Fruit fly (Drosophila melanogaster) whole organism, adult: ENCODE results near the gene CalpC.

ENCODE experiments used
- CG11617 ChIP-seq: fragments of 200-800 bp; sonication (Bioruptor generic); optimal IDR thresholded peaks from 2 replicates; lab custom pipeline; 2017; ENCODE audit warnings: mild to moderate bottlenecking, missing biosample characterization, missing genetic modification reagents, missing genetic modification characterization
- CG12768 ChIP-seq: fragments of 200-800 bp; sonication (Bioruptor generic); optimal IDR thresholded peaks from 2 replicates; lab custom pipeline; 2017; ENCODE audit warnings: missing biosample characterization, missing genetic modification characterization, mild to moderate bottlenecking, moderate library complexity, missing genetic modification reagents
- CG14711 ChIP-seq: fragments of 200-800 bp; sonication (Bioruptor generic); optimal IDR thresholded peaks from 2 replicates; lab custom pipeline; 2018; ENCODE audit warnings: missing biosample characterization, mild to moderate bottlenecking, missing genetic modification characterization, moderate library complexity
- CG1620 ChIP-seq: fragments of 200-800 bp; sonication (Bioruptor generic); optimal IDR thresholded peaks from 2 replicates; lab custom pipeline; 2016; ENCODE audit warnings: missing biosample characterization, missing genetic modification characterization
- CG33017 ChIP-seq: fragments of 200-800 bp; sonication (Bioruptor generic); optimal IDR thresholded peaks from 2 replicates; lab custom pipeline; 2018; ENCODE audit warnings: missing biosample characterization, mild to moderate bottlenecking, missing genetic modification characterization, moderate library complexity
- CG5204 ChIP-seq: fragments of 200-800 bp; sonication (Bioruptor generic); optimal IDR thresholded peaks from 2 replicates; lab custom pipeline; 2016; ENCODE audit warnings: missing biosample characterization, missing genetic modification characterization
- CG7045 ChIP-seq: fragments of 200-800 bp; sonication (Bioruptor generic); optimal IDR thresholded peaks from 2 replicates; lab custom pipeline; 2017; ENCODE audit warnings: missing biosample characterization, mild to moderate bottlenecking, missing genetic modification characterization
- CG7101 ChIP-seq: fragments of 200-800 bp; sonication (Bioruptor generic); optimal IDR thresholded peaks from 2 replicates; lab custom pipeline; 2018; ENCODE audit warnings: missing biosample characterization, mild to moderate bottlenecking, missing genetic modification characterization, moderate library complexity
- Clk ChIP-seq: fragments of 200-800 bp; sonication (Bioruptor generic); optimal IDR thresholded peaks from 2 replicates; lab custom pipeline; 2017; ENCODE audit warnings: missing biosample characterization, missing genetic modification characterization
- Crg-1 ChIP-seq: fragments of 200-800 bp; sonication (Bioruptor generic); optimal IDR thresholded peaks from 2 replicates; lab custom pipeline; 2016; ENCODE audit warnings: missing biosample characterization, missing genetic modification characterization
- Hr96 ChIP-seq: fragments of 200-800 bp; sonication (Bioruptor generic); optimal IDR thresholded peaks from 2 replicates; lab custom pipeline; 2016; ENCODE audit warnings: missing biosample characterization, missing genetic modification characterization
- Mnt ChIP-seq: fragments of 200-800 bp; sonication (Bioruptor generic); optimal IDR thresholded peaks from 2 replicates; lab custom pipeline; 2016; ENCODE audit warnings: missing biosample characterization, mild to moderate bottlenecking, missing genetic modification characterization
- bab1 ChIP-seq: fragments of 200-800 bp; sonication (Bioruptor generic); optimal IDR thresholded peaks from 3 replicates; lab custom pipeline; 2019; ENCODE audit warnings: missing biosample characterization, mild to moderate bottlenecking, missing genetic modification characterization, moderate library complexity
- cic ChIP-seq: fragments of 200-800 bp; sonication (Bioruptor generic); optimal IDR thresholded peaks from 2 replicates; lab custom pipeline; 2017; ENCODE audit warnings: missing biosample characterization, mild to moderate bottlenecking, missing genetic modification characterization, moderate library complexity
- cnc ChIP-seq, 2 experiments: fragments of >200 bp; optimal IDR thresholded peaks; 2 replicates each; lab custom pipeline; 2017
- kay ChIP-seq: fragments of 200-800 bp; sonication (Bioruptor generic); peaks from one replicate; lab custom pipeline; 2016; ENCODE audit warnings: missing biosample characterization, missing genetic modification characterization, borderline replicate concordance
- ovo ChIP-seq: fragments of 200-800 bp; sonication (Bioruptor generic); optimal IDR thresholded peaks from 2 replicates; lab custom pipeline; 2016; ENCODE audit warnings: missing biosample characterization, missing genetic modification characterization
- pad ChIP-seq: fragments of 200-800 bp; sonication (Bioruptor generic); optimal IDR thresholded peaks from 3 replicates; lab custom pipeline; 2017; ENCODE audit warnings: missing biosample characterization, missing genetic modification characterization, mild to moderate bottlenecking, moderate library complexity, missing genetic modification reagents
- tj ChIP-seq: fragments of 200-800 bp; sonication (Bioruptor generic); optimal IDR thresholded peaks from 3 replicates; lab custom pipeline; 2017; ENCODE audit warnings: missing biosample characterization, mild to moderate bottlenecking, missing genetic modification characterization, moderate library complexity
- toe ChIP-seq: fragments of 200-800 bp; sonication (Bioruptor generic); optimal IDR thresholded peaks from 2 replicates; lab custom pipeline; 2016; ENCODE audit warnings: missing biosample characterization, missing genetic modification characterization

CalpC gene

DNA sequence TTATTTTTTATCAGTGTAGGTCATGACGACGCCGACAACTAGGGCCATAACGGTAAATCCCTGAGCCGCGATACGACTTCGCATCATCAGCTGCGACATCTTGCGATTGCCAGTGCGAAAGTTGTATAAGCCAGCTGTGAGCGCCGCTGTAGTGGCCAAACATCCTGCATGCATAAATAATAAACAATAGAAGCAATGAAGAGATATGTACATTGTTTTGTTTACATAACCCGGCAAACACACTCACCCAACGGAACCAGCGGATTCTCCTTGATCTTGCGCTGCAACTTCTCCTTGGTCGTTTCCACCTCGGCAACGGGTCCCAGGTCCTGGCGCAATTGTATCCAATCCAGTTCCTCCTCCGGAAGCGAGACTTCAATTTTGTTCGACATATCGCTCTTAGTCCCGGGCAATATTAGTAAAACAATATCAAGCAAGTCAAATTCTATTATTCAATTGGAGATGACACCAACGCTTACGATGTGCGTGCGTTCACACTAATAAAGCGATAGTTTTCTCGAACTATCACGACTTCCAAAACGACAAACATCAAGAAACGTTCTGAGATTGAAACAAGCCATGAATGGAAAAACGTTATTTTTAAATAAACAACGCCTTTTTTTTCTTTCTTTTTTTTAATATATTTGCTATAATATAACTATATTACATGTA, 6.1 kb downstream of the CalpC start:
- no peak for TF ChIP-seq Clk (GFP tag; lab: Kevin White, UChicago)
- TF ChIP-seq tj (GFP tag; lab: Kevin White, UChicago): no peak
- peak; percentile 11 for TF ChIP-seq pad (GFP tag; lab: Kevin White, UChicago)
- no peak for TF ChIP-seq CG7101 (tag; lab: Kevin White, UChicago)
- TF ChIP-seq CG7045 (GFP tag; lab: Kevin White, UChicago): no peak
- no peak for TF ChIP-seq toe
- TF ChIP-seq bab1 (GFP tag; lab: Kevin White, UChicago): peak; percentile 6
- TF ChIP-seq CG12768 (GFP tag; lab: Kevin White, UChicago): no peak
- peak; percentile 54 for TF ChIP-seq ovo (GFP tag; lab: Kevin White, UChicago)
- no peak for TF ChIP-seq CG5204 (GFP tag; lab: Kevin White, UChicago)
- no peak for TF ChIP-seq Hr96 (GFP tag; lab: Kevin White, UChicago)
- TF ChIP-seq kay (GFP tag; lab: Kevin White, UChicago): no peak
- no peak for TF ChIP-seq Crg-1
- TF ChIP-seq Mnt (GFP tag; lab: Kevin White, UChicago): peak; percentile 21
- no peak for TF ChIP-seq CG14711 (tag; lab: Kevin White, UChicago)
- TF ChIP-seq cic: no peak
- no peak for TF ChIP-seq CG1620
- no peak for TF ChIP-seq cnc (optimal IDR thresholded peaks at IDR 0.05; lab: Kevin White, UChicago)
- TF ChIP-seq CG33017 (tag; lab: Kevin White, UChicago): no peak
- peak; percentile 28 for TF ChIP-seq CG11617

dm6 chrX:16332615-16333288, 7.2 kb downstream of the CalpC start:
- TF ChIP-seq ovo (GFP tag; lab: Kevin White, UChicago) (peak; percentile 95), pad (GFP tag; lab: Kevin White, UChicago) (peak; percentile 91), CG5204 (GFP tag; lab: Kevin White, UChicago) (peak; percentile 94), Mnt (GFP tag; lab: Kevin White, UChicago) (peak; percentile 88), CG7045 (GFP tag; lab: Kevin White, UChicago) (peak; percentile 95), Clk (GFP tag; lab: Kevin White, UChicago) (peak; percentile 84), toe (peak; percentile 83), CG11617 (peak; percentile 98), CG12768 (GFP tag; lab: Kevin White, UChicago) (peak; percentile 95), CG7101 (tag; lab: Kevin White, UChicago) (peak; percentile 98), cic (peak; percentile 83), Hr96 (GFP tag; lab: Kevin White, UChicago) (no peak), Crg-1 (peak; percentile 92), tj (GFP tag; lab: Kevin White, UChicago) (peak; percentile 85), bab1 (GFP tag; lab: Kevin White, UChicago) (peak; percentile 95), CG14711 (tag; lab: Kevin White, UChicago) (peak; percentile 94), cnc (optimal IDR thresholded peaks at IDR 0.05; lab: Kevin White, UChicago) (no peak), CG33017 (tag; lab: Kevin White, UChicago) (peak; percentile 95), kay (GFP tag; lab: Kevin White, UChicago) (peak; percentile 80), CG1620 (peak; percentile 82)

- peak; percentile 38 for TF ChIP-seq CG12768 (GFP tag; lab: Kevin White, UChicago)
- peak; percentile 96 for TF ChIP-seq cic
- no peak for TF ChIP-seq Crg-1
- TF ChIP-seq Hr96 (GFP tag; lab: Kevin White, UChicago): peak; percentile 20
- no peak for TF ChIP-seq toe
- TF ChIP-seq CG11617: no peak
- TF ChIP-seq CG7045 (GFP tag; lab: Kevin White, UChicago): no peak
- TF ChIP-seq CG5204 (GFP tag; lab: Kevin White, UChicago): no peak
- peak; percentile 16 for TF ChIP-seq CG1620
- TF ChIP-seq Clk (GFP tag; lab: Kevin White, UChicago): no peak
- no peak for TF ChIP-seq cnc (optimal IDR thresholded peaks at IDR 0.05; lab: Kevin White, UChicago)
- no peak for TF ChIP-seq CG33017 (tag; lab: Kevin White, UChicago)
- peak; percentile 93 for TF ChIP-seq Mnt (GFP tag; lab: Kevin White, UChicago)
- peak; percentile 24 for TF ChIP-seq bab1 (GFP tag; lab: Kevin White, UChicago)
- TF ChIP-seq ovo (GFP tag; lab: Kevin White, UChicago): peak; percentile 13
- peak; percentile 22 for TF ChIP-seq CG14711 (tag; lab: Kevin White, UChicago)
- TF ChIP-seq tj (GFP tag; lab: Kevin White, UChicago): no peak
- TF ChIP-seq kay (GFP tag; lab: Kevin White, UChicago): peak; percentile 6
- TF ChIP-seq CG7101 (tag; lab: Kevin White, UChicago): peak; percentile 1
- TF ChIP-seq pad (GFP tag; lab: Kevin White, UChicago): no peak
Measured at dm6 chrX:16333434-16334141, 8.0 kb downstream of the CalpC start, which contains the start of the genes CG9921 and Dsp1. TSS of gene CG9921 (minus strand) at chrX:16333600. TSS of gene Dsp1 (plus strand) at chrX:16333612.

- TF ChIP-seq tj (GFP tag; lab: Kevin White, UChicago) (no peak), CG7045 (GFP tag; lab: Kevin White, UChicago) (no peak), Hr96 (GFP tag; lab: Kevin White, UChicago) (no peak), CG1620 (no peak), CG12768 (GFP tag; lab: Kevin White, UChicago) (no peak), kay (GFP tag; lab: Kevin White, UChicago) (no peak), pad (GFP tag; lab: Kevin White, UChicago) (no peak), cic (peak; percentile 20), CG33017 (tag; lab: Kevin White, UChicago) (no peak), cnc (optimal IDR thresholded peaks at IDR 0.05; lab: Kevin White, UChicago) (no peak), Clk (GFP tag; lab: Kevin White, UChicago) (no peak), toe (no peak), bab1 (GFP tag; lab: Kevin White, UChicago) (no peak), Mnt (GFP tag; lab: Kevin White, UChicago) (peak; percentile 43), CG14711 (tag; lab: Kevin White, UChicago) (no peak), Crg-1 (no peak), CG7101 (tag; lab: Kevin White, UChicago) (no peak)
Measured at dm6 chrX:16334251-16334860, 8.8 kb downstream of the CalpC start.
